Fruit fly (Drosophila melanogaster) whole organism, prepupa: ENCODE measurements around the gene Fdh.

Experiments
- Blimp-1 ChIP-seq: fragments of 200-800 bp; sonication (Bioruptor generic); optimal IDR thresholded peaks from 3 replicates; lab custom pipeline; 2017; ENCODE audit warnings: missing biosample characterization, missing genetic modification characterization, mild to moderate bottlenecking, moderate library complexity, missing genetic modification reagents
- CG10631 ChIP-seq: fragments of 200-800 bp; sonication (Bioruptor generic); optimal IDR thresholded peaks from 2 replicates; lab custom pipeline; 2016; ENCODE audit warnings: missing biosample characterization, missing genetic modification characterization
- CG11294 ChIP-seq: fragments of 200-800 bp; sonication (Bioruptor generic); IDR thresholded peaks from 2 replicates; pipeline ENCODE4 v1.3.6; 2022; ENCODE audit warnings: missing biosample characterization, missing genetic modification characterization
- CG11902 ChIP-seq: fragments of 200-800 bp; sonication (Bioruptor generic); optimal IDR thresholded peaks from 3 replicates; lab custom pipeline; 2016; ENCODE audit warnings: missing biosample characterization, missing genetic modification characterization
- CG15336 ChIP-seq: fragments of 200-800 bp; sonication (Bioruptor generic); IDR thresholded peaks from 2 replicates; pipeline ENCODE4 v1.3.6; 2022; ENCODE audit warnings: missing biosample characterization, missing genetic modification characterization
- CG32006 ChIP-seq: fragments of 200-800 bp; sonication (Bioruptor generic); optimal IDR thresholded peaks from 3 replicates; lab custom pipeline; 2017; ENCODE audit warnings: missing biosample characterization, mild to moderate bottlenecking, missing genetic modification characterization
- CG34406 ChIP-seq: fragments of 200-800 bp; sonication (Bioruptor generic); optimal IDR thresholded peaks from 3 replicates; lab custom pipeline; 2016; ENCODE audit warnings: missing biosample characterization, missing genetic modification characterization
- CG3919 ChIP-seq: fragments of 200-800 bp; sonication (Bioruptor generic); optimal IDR thresholded peaks from 3 replicates; lab custom pipeline; 2016; ENCODE audit warnings: missing biosample characterization, missing genetic modification characterization
- CG6276 ChIP-seq: fragments of 200-800 bp; sonication (Bioruptor generic); optimal IDR thresholded peaks from 2 replicates; lab custom pipeline; 2017; ENCODE audit warnings: missing biosample characterization, mild to moderate bottlenecking, missing genetic modification characterization
- CG6792 ChIP-seq: fragments of 200-800 bp; sonication (Bioruptor generic); optimal IDR thresholded peaks from 3 replicates; lab custom pipeline; 2016; ENCODE audit warnings: missing biosample characterization, missing genetic modification characterization
- CG6808 ChIP-seq: fragments of 200-800 bp; sonication (Bioruptor generic); optimal IDR thresholded peaks from 3 replicates; lab custom pipeline; 2017; ENCODE audit warnings: missing biosample characterization, missing genetic modification characterization, mild to moderate bottlenecking, moderate library complexity, missing genetic modification reagents
- CG6854 ChIP-seq: fragments of 200-800 bp; sonication (Bioruptor generic); optimal IDR thresholded peaks from 2 replicates; lab custom pipeline; 2017; ENCODE audit warnings: missing biosample characterization, mild to moderate bottlenecking, missing genetic modification characterization
- CG8119 ChIP-seq: fragments of 200-800 bp; sonication (Bioruptor generic); IDR thresholded peaks from 3 replicates; pipeline ENCODE4 v1.3.6; 2022; ENCODE audit warnings: missing biosample characterization, missing genetic modification characterization
- CG8319 ChIP-seq: fragments of 200-800 bp; sonication (Bioruptor generic); optimal IDR thresholded peaks from 3 replicates; lab custom pipeline; 2016; ENCODE audit warnings: missing biosample characterization, missing genetic modification characterization
- Eip75B ChIP-seq: fragments of 200-800 bp; sonication (Bioruptor generic); optimal IDR thresholded peaks from 3 replicates; lab custom pipeline; 2016; ENCODE audit warnings: missing biosample characterization, missing genetic modification characterization
- Ets21C ChIP-seq: fragments of 200-800 bp; sonication (Bioruptor generic); optimal IDR thresholded peaks from 3 replicates; lab custom pipeline; 2016; ENCODE audit warnings: missing biosample characterization, missing genetic modification characterization
- Ets96B ChIP-seq: fragments of 200-800 bp; optimal IDR thresholded peaks from 2 replicates; lab custom pipeline; 2019; ENCODE audit warnings: missing biosample characterization, mild to moderate bottlenecking, missing genetic modification characterization, moderate library complexity
- Hr38 ChIP-seq: sonication (Bioruptor generic); optimal IDR thresholded peaks from 2 replicates; lab custom pipeline; 2016; ENCODE audit warnings: missing biosample characterization, missing genetic modification characterization
- Hr39 ChIP-seq: fragments of 200-800 bp; sonication (Bioruptor generic); optimal IDR thresholded peaks from 2 replicates; lab custom pipeline; 2016; ENCODE audit warnings: missing biosample characterization, missing genetic modification characterization
- Hr4 ChIP-seq: fragments of 200-800 bp; sonication (Bioruptor generic); optimal IDR thresholded peaks from 3 replicates; lab custom pipeline; 2016; ENCODE audit warnings: missing biosample characterization, missing genetic modification characterization
- Lpt ChIP-seq: fragments of 200-800 bp; sonication (Bioruptor generic); optimal IDR thresholded peaks from 3 replicates; lab custom pipeline; 2016; ENCODE audit warnings: missing biosample characterization, missing genetic modification characterization
- Met ChIP-seq: fragments of 200-800 bp; sonication (Bioruptor generic); optimal IDR thresholded peaks from 3 replicates; lab custom pipeline; 2016; ENCODE audit warnings: missing biosample characterization, missing genetic modification characterization
- OdsH ChIP-seq: fragments of 200-800 bp; sonication (Bioruptor generic); optimal IDR thresholded peaks from 3 replicates; lab custom pipeline; 2016; ENCODE audit warnings: missing biosample characterization, missing genetic modification characterization
- Sox14 ChIP-seq: fragments of 200-800 bp; sonication (Bioruptor generic); optimal IDR thresholded peaks from 3 replicates; lab custom pipeline; 2016; ENCODE audit warnings: missing biosample characterization, missing genetic modification characterization
- Sox15 ChIP-seq: fragments of 200-800 bp; sonication (Bioruptor generic); optimal IDR thresholded peaks from 3 replicates; lab custom pipeline; 2016; ENCODE audit warnings: missing biosample characterization, missing genetic modification characterization
- achi ChIP-seq: fragments of 200-800 bp; sonication (Bioruptor generic); optimal IDR thresholded peaks from 3 replicates; lab custom pipeline; 2016; ENCODE audit warnings: missing biosample characterization, missing genetic modification characterization
- acj6 ChIP-seq: fragments of 200-800 bp; sonication (Bioruptor generic); optimal IDR thresholded peaks from 3 replicates; lab custom pipeline; 2016; ENCODE audit warnings: missing biosample characterization, missing genetic modification characterization
- cyc ChIP-seq: fragments of 200-800 bp; sonication (Bioruptor generic); optimal IDR thresholded peaks from 3 replicates; lab custom pipeline; 2016; ENCODE audit warnings: missing biosample characterization, missing genetic modification characterization
- dac ChIP-seq: fragments of 200-800 bp; sonication (Bioruptor generic); optimal IDR thresholded peaks from 2 replicates; lab custom pipeline; 2017; ENCODE audit warnings: missing biosample characterization, mild to moderate bottlenecking, missing genetic modification characterization
- dsx ChIP-seq: fragments of 200-800 bp; optimal IDR thresholded peaks from 3 replicates; lab custom pipeline; 2019; ENCODE audit warnings: missing biosample characterization, mild to moderate bottlenecking, missing genetic modification characterization, moderate library complexity; ENCODE audit not compliant: poor library complexity, severe bottlenecking
- eg ChIP-seq: fragments of 200-800 bp; sonication (Bioruptor generic); IDR thresholded peaks from 3 replicates; pipeline ENCODE4 v1.3.6; 2022; ENCODE audit warnings: missing biosample characterization, missing genetic modification characterization
- fd59A ChIP-seq: fragments of 200-800 bp; sonication (Bioruptor generic); optimal IDR thresholded peaks from 2 replicates; lab custom pipeline; 2017; ENCODE audit warnings: missing biosample characterization, mild to moderate bottlenecking, missing genetic modification characterization, missing genetic modification reagents
- fd85E ChIP-seq: fragments of 200-800 bp; sonication (Bioruptor generic); optimal IDR thresholded peaks from 3 replicates; lab custom pipeline; 2016; ENCODE audit warnings: missing biosample characterization, missing genetic modification characterization
- fkh ChIP-seq: fragments of 200-800 bp; sonication (Bioruptor generic); optimal IDR thresholded peaks from 3 replicates; lab custom pipeline; 2017; ENCODE audit warnings: missing biosample characterization, mild to moderate bottlenecking, missing genetic modification characterization, moderate library complexity
- lz ChIP-seq: fragments of 200-800 bp; sonication (Bioruptor generic); optimal IDR thresholded peaks from 3 replicates; lab custom pipeline; 2016; ENCODE audit warnings: missing biosample characterization, missing genetic modification characterization
- net ChIP-seq: fragments of 200-800 bp; sonication (Bioruptor generic); optimal IDR thresholded peaks from 3 replicates; lab custom pipeline; 2016; ENCODE audit warnings: missing biosample characterization, missing genetic modification characterization
- pdm3 ChIP-seq: fragments of 200-800 bp; sonication (Bioruptor generic); optimal IDR thresholded peaks from 3 replicates; lab custom pipeline; 2016; ENCODE audit warnings: missing biosample characterization, missing genetic modification characterization
- spab ChIP-seq: fragments of 200-800 bp; sonication (Bioruptor generic); optimal IDR thresholded peaks from 2 replicates; lab custom pipeline; 2017; ENCODE audit warnings: missing biosample characterization, mild to moderate bottlenecking, missing genetic modification characterization, missing genetic modification reagents
- ss ChIP-seq, 2 experiments: fragments of 200-800 bp; sonication (Bioruptor generic); optimal IDR thresholded peaks; 2 replicates in 1 of 2; 3 replicates in 1 of 2; lab custom pipeline; 2017 to 2018; ENCODE audit warnings: mild to moderate bottlenecking in 2 of 2, missing biosample characterization in 2 of 2, missing genetic modification characterization in 2 of 2, moderate library complexity in 1 of 2
- svp ChIP-seq: fragments of 200-800 bp; sonication (Bioruptor generic); peaks from one replicate; lab custom pipeline; 2016; ENCODE audit warnings: missing biosample characterization, missing genetic modification characterization
- topi ChIP-seq: fragments of 200-800 bp; sonication (Bioruptor generic); optimal IDR thresholded peaks from 3 replicates; lab custom pipeline; 2016; ENCODE audit warnings: missing biosample characterization, missing genetic modification characterization
- vri ChIP-seq: fragments of 200-800 bp; sonication (Bioruptor generic); optimal IDR thresholded peaks from 3 replicates; lab custom pipeline; 2016; ENCODE audit warnings: missing biosample characterization, mild to moderate bottlenecking, missing genetic modification characterization

The Fdh gene

DNA sequence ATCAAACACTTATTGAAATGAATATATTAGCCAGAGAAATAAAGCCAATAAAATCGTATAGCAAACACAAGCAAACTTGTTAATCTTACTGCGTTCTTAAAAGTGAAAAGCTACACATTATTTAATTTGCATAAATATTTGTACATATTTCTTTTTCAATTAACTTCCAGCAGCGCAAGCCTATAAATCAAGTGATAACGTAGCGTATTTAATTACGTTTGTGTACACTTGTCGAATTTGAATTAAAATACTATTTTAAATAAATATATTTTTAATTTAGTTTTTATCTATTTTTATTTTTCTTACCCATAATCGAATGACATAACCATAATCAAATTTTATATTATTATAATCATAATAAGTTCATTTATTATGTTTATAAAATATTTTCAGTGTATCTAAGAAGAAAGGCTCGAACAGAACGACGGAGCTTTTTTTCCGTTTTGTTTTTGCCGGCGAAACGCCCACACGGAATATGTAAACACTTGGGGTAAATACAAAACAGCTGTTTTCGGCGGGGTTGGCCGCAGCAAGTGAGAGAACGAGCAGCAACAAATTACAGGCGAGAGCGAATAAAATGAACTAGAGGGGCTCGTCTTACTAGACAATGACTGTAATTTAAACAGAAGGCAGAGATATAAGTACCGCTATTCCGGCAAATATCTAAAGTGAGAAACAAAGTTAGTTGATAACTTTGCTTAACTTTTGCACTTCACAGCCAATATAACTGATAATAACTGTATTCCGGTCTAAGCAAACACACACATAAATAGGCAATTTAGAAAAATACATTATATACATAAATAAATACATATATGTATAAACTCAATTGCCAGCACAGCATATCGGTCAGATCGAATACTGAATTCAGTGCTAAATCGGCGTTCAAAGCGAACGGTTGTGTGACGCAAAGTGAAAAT lies 3.6 kb upstream of the Fdh start, which contains the start of gene Sodh2 (continued):
- TF ChIP-seq Met (GFP tag; lab: Kevin White, UChicago) (peak; percentile 22), ss (GFP tag; optimal IDR thresholded peaks at IDR 0.05; lab: Kevin White, UChicago) (peak; percentile 28 to 66), Hr38 (GFP tag; lab: Kevin White, UChicago) (no peak), net (peak; percentile 56), svp (GFP tag; lab: Kevin White, UChicago) (peak; percentile 75), CG6854 (GFP tag; lab: Kevin White, UChicago) (peak; percentile 78), OdsH (GFP tag; lab: Kevin White, UChicago) (peak; percentile 65), CG32006 (GFP tag; lab: Kevin White, UChicago) (peak; percentile 63), acj6 (peak; percentile 26), CG6792 (peak; percentile 53), Hr4 (GFP tag; lab: Kevin White, UChicago) (peak; percentile 72), CG6276 (GFP tag; lab: Kevin White, UChicago) (peak; percentile 56), spab (GFP tag; lab: Kevin White, UChicago) (peak; percentile 35), Ets96B (peak; percentile 58), topi (GFP tag; lab: Kevin White, UChicago) (peak; percentile 46), fd85E (GFP tag; lab: Kevin White, UChicago) (no peak), CG3919 (peak; percentile 52), CG10631 (GFP tag; lab: Kevin White, UChicago) (peak; percentile 12), cyc (GFP tag; lab: Kevin White, UChicago) (peak; percentile 16), CG11294 (peak; percentile 65), Eip75B (no peak), eg (peak; percentile 88), dsx (GFP tag; lab: Kevin White, UChicago) (peak; percentile 70), Hr39 (GFP tag; lab: Kevin White, UChicago) (peak; percentile 5), Sox14 (GFP tag; lab: Kevin White, UChicago) (peak; percentile 50), pdm3 (GFP tag; lab: Kevin White, UChicago) (peak; percentile 53)

DNA sequence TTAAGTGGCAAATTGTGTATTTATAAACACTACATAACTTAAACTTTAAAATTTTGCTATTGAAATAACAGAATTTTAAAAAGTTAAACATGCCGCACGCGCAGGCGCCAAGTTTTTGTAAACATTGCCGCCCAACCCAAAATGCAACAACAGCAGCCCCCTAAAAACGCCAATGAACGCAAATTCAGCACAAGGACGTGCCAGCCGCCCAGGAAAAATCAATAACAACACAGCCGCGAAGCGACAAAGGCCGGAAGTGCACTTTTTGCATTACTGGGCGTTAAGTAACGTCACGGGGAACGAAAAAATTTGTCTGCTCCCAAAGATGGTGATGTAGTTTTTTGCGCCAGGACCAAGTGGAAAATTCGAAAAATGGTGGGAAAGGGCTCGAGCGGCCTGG lies 639 bp upstream of the Fdh start, which contains the start of gene CG4596:
TSS of gene CG4596 (plus strand) at position 219 of the 400 bp plus-strand sequence.
- TF ChIP-seq Lpt (GFP tag; lab: Kevin White, UChicago) (no peak), Blimp-1 (no peak), Eip75B (no peak), CG6276 (GFP tag; lab: Kevin White, UChicago) (no peak), Sox15 (no peak), CG8319 (GFP tag; lab: Kevin White, UChicago) (no peak), CG3919 (no peak), CG6808 (GFP tag; lab: Kevin White, UChicago) (no peak), svp (GFP tag; lab: Kevin White, UChicago) (no peak), CG10631 (GFP tag; lab: Kevin White, UChicago) (no peak), CG11294 (no peak), Hr39 (GFP tag; lab: Kevin White, UChicago) (no peak)
- TF ChIP-seq, all 60 proteins: peak for 0

DNA sequence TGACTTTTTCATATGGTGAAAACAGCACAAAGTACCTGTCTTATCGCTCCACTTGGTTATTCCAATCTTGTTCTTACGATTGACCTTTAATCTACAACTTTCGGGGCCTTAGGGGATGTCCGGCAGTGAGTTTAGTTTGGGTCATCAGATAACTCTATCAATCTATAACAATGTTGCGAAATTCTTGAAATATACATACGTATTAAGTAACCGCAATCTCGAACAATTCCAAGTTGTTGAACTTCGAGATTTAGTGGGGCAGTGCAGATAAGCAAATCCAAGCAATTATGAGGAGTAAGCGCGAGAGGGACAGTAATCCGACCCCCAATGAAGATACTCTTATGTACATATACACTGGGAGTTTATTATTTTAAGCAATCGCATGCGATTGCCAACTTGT lies 1.6 kb downstream of the Fdh start:
- TF ChIP-seq Met (GFP tag; lab: Kevin White, UChicago): no peak
- no peak for TF ChIP-seq lz
- no peak for TF ChIP-seq CG6854 (GFP tag; lab: Kevin White, UChicago)
- TF ChIP-seq vri (GFP tag; lab: Kevin White, UChicago): peak; percentile 79
- peak; percentile 40 for TF ChIP-seq dsx (GFP tag; lab: Kevin White, UChicago)
- TF ChIP-seq CG11294: no peak
- TF ChIP-seq dac (GFP tag; lab: Kevin White, UChicago): no peak
- no peak for TF ChIP-seq CG10631 (GFP tag; lab: Kevin White, UChicago)
- TF ChIP-seq CG15336 (GFP tag; lab: Robert Waterston, UW): no peak
- peak; percentile 93 for TF ChIP-seq svp (GFP tag; lab: Kevin White, UChicago)
- no peak for TF ChIP-seq CG6808 (GFP tag; lab: Kevin White, UChicago)
- no peak for TF ChIP-seq CG11902 (GFP tag; lab: Kevin White, UChicago)
- no peak for TF ChIP-seq achi (GFP tag; lab: Kevin White, UChicago)
- no peak for TF ChIP-seq Ets96B
- no peak for TF ChIP-seq Sox14 (GFP tag; lab: Kevin White, UChicago)
- no peak for TF ChIP-seq fd59A (GFP tag; lab: Kevin White, UChicago)
- no peak for TF ChIP-seq Ets21C (GFP tag; lab: Kevin White, UChicago)
- TF ChIP-seq Hr38 (GFP tag; lab: Kevin White, UChicago): no peak
- TF ChIP-seq Eip75B: no peak
- no peak for TF ChIP-seq spab (GFP tag; lab: Kevin White, UChicago)
- no peak for TF ChIP-seq CG34406 (GFP tag; lab: Kevin White, UChicago)
- no peak for TF ChIP-seq Hr4 (GFP tag; lab: Kevin White, UChicago)
- no peak for TF ChIP-seq CG8119
- no peak for TF ChIP-seq fkh (GFP tag; lab: Kevin White, UChicago)
